Worm (Caenorhabditis elegans): ENCODE results near the gene F07F6.8.

Gene F07F6.8

DNA sequence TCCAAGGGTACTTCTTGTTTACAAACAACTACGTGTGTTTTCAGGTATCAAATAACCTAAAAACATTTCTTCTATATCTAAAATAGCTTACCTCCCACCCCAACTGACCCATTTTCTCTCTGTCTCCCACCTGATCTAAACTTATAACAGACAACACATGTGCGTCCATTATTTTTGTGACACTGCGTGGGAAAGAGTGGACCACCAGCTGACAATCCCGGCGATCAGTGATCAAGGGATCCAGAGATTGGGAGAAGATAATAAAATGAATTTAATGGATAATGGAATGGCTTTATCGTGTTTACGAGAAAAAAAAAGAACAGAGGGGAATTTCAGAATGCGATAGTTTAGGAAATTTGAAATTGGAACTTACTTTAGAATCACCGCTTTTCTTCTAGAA is 23.7 kb upstream of the F07F6.8 start:
- TF ChIP-seq nhr-102 (tag; optimal IDR thresholded peaks at IDR 0.05) (no peak), dpl-1 (GFP tag; optimal IDR thresholded peaks at IDR 0.05) (no peak), pha-4 (GFP tag; IDR thresholded peaks at IDR 0.05) (no peak), pha-4 (tag; optimal IDR thresholded peaks at IDR 0.05) (no peak), egl-27 (tag; optimal IDR thresholded peaks at IDR 0.05) (no peak), aly-2 (tag; optimal IDR thresholded peaks at IDR 0.05) (no peak), unc-39 (tag; optimal IDR thresholded peaks at IDR 0.05) (no peak), hlh-11 (tag; optimal IDR thresholded peaks at IDR 0.05) (no peak), nhr-76 (tag; optimal IDR thresholded peaks at IDR 0.05) (no peak), fkh-10 (GFP tag; optimal IDR thresholded peaks at IDR 0.05) (no peak), mxl-3 (GFP tag; optimal IDR thresholded peaks at IDR 0.05) (peak; percentile 52), ZK546.5 (tag; optimal IDR thresholded peaks at IDR 0.05) (no peak), daf-16 (GFP tag; optimal IDR thresholded peaks at IDR 0.05) (peak in 1 of 2 experiments; percentile 87), daf-16 (tag; optimal IDR thresholded peaks at IDR 0.05) (no peak)

DNA sequence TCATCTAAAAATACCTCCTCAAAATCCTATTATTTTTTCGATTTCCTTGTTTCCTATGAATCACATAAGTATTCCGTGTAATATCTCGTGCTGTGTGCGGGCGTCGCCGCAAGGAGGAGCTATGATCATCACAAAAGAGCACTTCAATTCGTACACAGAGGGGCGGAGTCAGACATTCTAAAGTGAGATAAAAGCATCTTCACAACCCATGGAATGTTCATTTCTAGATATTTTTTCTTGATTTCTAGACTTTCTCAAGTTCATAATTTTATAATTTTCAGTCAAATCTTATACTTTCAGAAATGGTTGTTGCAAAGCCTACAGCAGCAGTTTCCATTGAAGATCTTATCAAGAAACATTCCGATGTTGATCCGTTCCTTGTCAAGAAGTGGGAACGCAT is 21.8 kb upstream of the F07F6.8 start, which contains the start of gene cex-1:
TSS of gene cex-1 (plus strand) at position 301 of the 400 bp plus-strand sequence.
- TF ChIP-seq egl-27 (tag; optimal IDR thresholded peaks at IDR 0.05), result no peak
- TF ChIP-seq nhr-48 (tag; optimal IDR thresholded peaks at IDR 0.05), result no peak
- no peak for TF ChIP-seq ztf-7 (tag; optimal IDR thresholded peaks at IDR 0.05)
- TF ChIP-seq F49E8.2 (tag; optimal IDR thresholded peaks at IDR 0.05; ENCODE audit: borderline replicate concordance), result no peak
- no peak for TF ChIP-seq ama-1 (optimal IDR thresholded peaks at IDR 0.05)
- TF ChIP-seq daf-12 (tag; optimal IDR thresholded peaks at IDR 0.05), result no peak
- TF ChIP-seq mdl-1 (tag; optimal IDR thresholded peaks at IDR 0.05), result no peak
- TF ChIP-seq nhr-41 (GFP tag; IDR thresholded peaks at IDR 0.05), result no peak
- no peak for TF ChIP-seq lin-15B (tag; optimal IDR thresholded peaks at IDR 0.05)

ce11 chrII:5446506-5446905 is 21.0 kb upstream of the F07F6.8 start, which contains the start of gene nmr-1:
nmr-1 (minus strand) TSS chrII:5446606.
- TF ChIP-seq F37D6.2 (tag; optimal IDR thresholded peaks at IDR 0.05) (no peak), lim-7 (GFP tag; IDR thresholded peaks at IDR 0.05) (no peak), nhr-237 (tag; optimal IDR thresholded peaks at IDR 0.05) (no peak), dmd-9 (GFP tag; IDR thresholded peaks at IDR 0.05) (no peak), ceh-28 (tag; optimal IDR thresholded peaks at IDR 0.05) (no peak), hlh-11 (tag; optimal IDR thresholded peaks at IDR 0.05) (no peak), aha-1 (tag) (no peak), unc-130 (GFP tag; optimal IDR thresholded peaks at IDR 0.05) (no peak), dve-1 (tag; optimal IDR thresholded peaks at IDR 0.05; ENCODE audit: insufficient read depth) (no peak), lin-1 (GFP tag; IDR thresholded peaks at IDR 0.05) (no peak), nhr-6 (tag; optimal IDR thresholded peaks at IDR 0.05) (no peak), mes-2 (tag; optimal IDR thresholded peaks at IDR 0.05; ENCODE audit: poor library complexity, severe bottlenecking) (no peak), snpc-1.2 (GFP tag; IDR thresholded peaks at IDR 0.05) (no peak), ama-1 (optimal IDR thresholded peaks at IDR 0.05) (no peak)

DNA sequence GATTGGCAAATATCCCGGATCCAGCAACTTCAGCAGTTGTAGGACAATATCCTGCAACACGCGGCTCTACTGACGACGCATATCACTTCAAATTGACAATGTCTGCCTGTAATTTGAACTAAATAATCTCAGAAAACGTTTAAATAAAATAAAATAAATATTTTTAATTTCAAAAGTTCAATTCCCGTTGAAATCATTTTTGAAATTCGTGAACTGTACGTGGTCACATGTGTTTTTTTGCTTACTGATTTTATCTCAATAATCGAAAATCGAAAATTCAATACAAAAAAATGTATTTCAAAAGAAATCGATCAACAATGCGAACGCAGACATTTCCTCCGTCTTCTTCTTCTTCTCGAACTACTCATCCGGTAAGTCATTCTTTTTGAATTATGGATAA is 12.1 kb upstream of the F07F6.8 start, which contains the start of gene F07F6.1:
TSS of gene F07F6.1 (plus strand) at position 301 of the 400 bp plus-strand sequence.
- TF ChIP-seq F44E2.7 (GFP tag; IDR thresholded peaks at IDR 0.05) (no peak), ces-1 (GFP tag; optimal IDR thresholded peaks at IDR 0.05) (no peak), mxl-2 (GFP tag; conservative IDR thresholded peaks at IDR 0.05) (no peak), skn-1 (tag; optimal IDR thresholded peaks at IDR 0.05) (no peak), snpc-1.2 (GFP tag; IDR thresholded peaks at IDR 0.05) (no peak), tra-1 (GFP tag; IDR thresholded peaks at IDR 0.05) (no peak), ceh-32 (tag; optimal IDR thresholded peaks at IDR 0.05; ENCODE audit: poor library complexity) (no peak), ztf-7 (tag; optimal IDR thresholded peaks at IDR 0.05) (no peak), saeg-2 (GFP tag; IDR thresholded peaks at IDR 0.05) (no peak), F37D6.2 (tag; optimal IDR thresholded peaks at IDR 0.05) (no peak)
